Worm (Caenorhabditis elegans) whole organism, midembryonic: ENCODE data around the gene Y9C2UA.1.

ENCODE experiments used
- T22C8.4 ChIP-seq: fragments of 200-800 bp; sonication (Bioruptor generic); IDR thresholded peaks from 2 replicates; pipeline ENCODE4 v1.3.6; 2022; ENCODE audit warnings: missing genetic modification characterization, missing compliant biosample characterization
- cog-1 ChIP-seq: sonication (generic microtip); optimal IDR thresholded peaks from 2 replicates; lab custom pipeline; 2016; ENCODE audit warnings: missing genetic modification characterization, missing compliant biosample characterization
- flt-1 ChIP-seq: fragments of 200-800 bp; sonication (Bioruptor generic); IDR thresholded peaks from 2 replicates; pipeline ENCODE4 v1.3.6; 2022; ENCODE audit warnings: missing genetic modification characterization, missing compliant biosample characterization
- klf-2 ChIP-seq: fragments of 200-800 bp; sonication (Bioruptor generic); conservative IDR thresholded peaks from 2 replicates; pipeline ENCODE4 v1.3.6; 2022; ENCODE audit warnings: missing genetic modification reagents, missing genetic modification characterization, missing compliant biosample characterization
- ref-1 ChIP-seq: fragments of 200-800 bp; sonication (Bioruptor generic); conservative IDR thresholded peaks from 2 replicates; pipeline ENCODE4 v1.3.6; 2022; ENCODE audit warnings: missing genetic modification reagents, missing genetic modification characterization, missing compliant biosample characterization
- tab-1 ChIP-seq: fragments of 200-800 bp; sonication (Bioruptor generic); IDR thresholded peaks from 2 replicates; pipeline ENCODE4 v1.3.6; 2022; ENCODE audit warnings: missing genetic modification characterization, missing compliant biosample characterization
- ztf-23 ChIP-seq: fragments of 200-800 bp; sonication (Bioruptor generic); IDR thresholded peaks from 2 replicates; pipeline ENCODE4 v1.3.6; 2022; ENCODE audit warnings: missing genetic modification reagents, missing genetic modification characterization, missing compliant biosample characterization
- ztf-29 ChIP-seq: fragments of 200-800 bp; sonication (Bioruptor generic); IDR thresholded peaks from 2 replicates; pipeline ENCODE4 v1.3.6; 2022; ENCODE audit warnings: missing genetic modification reagents, missing genetic modification characterization, missing compliant biosample characterization

DNA sequence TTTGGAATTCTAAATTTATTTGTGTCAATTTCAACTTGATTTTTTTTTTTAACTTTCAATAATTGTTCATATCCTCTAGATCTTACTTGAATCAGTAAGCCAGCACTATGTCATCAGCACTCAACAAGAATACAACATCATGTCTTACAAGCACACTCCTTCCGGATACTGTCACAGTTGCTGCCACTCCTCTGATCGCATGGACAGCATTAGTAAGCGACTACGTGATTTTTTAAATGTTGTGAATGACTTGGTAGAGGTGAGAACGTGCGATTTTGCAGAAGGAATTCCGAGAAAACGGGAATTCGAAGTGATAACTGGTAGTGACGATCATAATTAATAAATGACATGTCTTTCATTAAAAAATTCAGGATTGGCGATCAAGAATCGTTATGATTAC is 18.6 kb downstream of the Y9C2UA.1 start, which contains the start of gene oac-54:
- TF ChIP-seq ztf-29 (no peak), T22C8.4 (GFP tag; lab: Robert Waterston, UW) (no peak), ztf-23 (GFP tag; lab: Robert Waterston, UW) (no peak), flt-1 (GFP tag; lab: Robert Waterston, UW) (no peak), klf-2 (no peak), tab-1 (GFP tag; lab: Robert Waterston, UW) (no peak), cog-1 (tag; lab: Kevin White, UChicago) (no peak), ref-1 (GFP tag; lab: Robert Waterston, UW) (no peak)
